Worm (Caenorhabditis elegans) whole organism, mixed stage, embryonic: ENCODE results near the gene F11C1.4.
A peak's percentile ranks its signal among the peaks of the same experiment; 100 is the strongest.

ENCODE experiments used
- bed-3 ChIP-seq: fragments of 200-800 bp; sonication (Bioruptor generic); optimal IDR thresholded peaks from 3 replicates; lab custom pipeline; 2018; ENCODE audit warnings: mild to moderate bottlenecking, missing genetic modification characterization, moderate library complexity, missing compliant biosample characterization
- blmp-1 ChIP-seq: fragments of 150-350 bp; optimal IDR thresholded peaks from 2 replicates; lab custom pipeline; 2014; ENCODE audit warnings: missing biosample characterization, missing genetic modification characterization
- ceh-43 ChIP-seq: fragments of 200-800 bp; sonication (Bioruptor generic); optimal IDR thresholded peaks from 2 replicates; lab custom pipeline; 2018; ENCODE audit warnings: mild to moderate bottlenecking, missing genetic modification characterization, moderate library complexity, missing compliant biosample characterization
- cnd-1 ChIP-seq: fragments of 200-800 bp; sonication (Bioruptor generic); optimal IDR thresholded peaks from 2 replicates; lab custom pipeline; 2018; ENCODE audit warnings: mild to moderate bottlenecking, missing genetic modification characterization, missing compliant biosample characterization
- drap-1 ChIP-seq: fragments of 200-800 bp; sonication (Bioruptor generic); optimal IDR thresholded peaks from 3 replicates; lab custom pipeline; 2018; ENCODE audit warnings: mild to moderate bottlenecking, missing genetic modification characterization, missing compliant biosample characterization
- elt-1 ChIP-seq: sonication (generic microtip); optimal IDR thresholded peaks from 2 replicates; lab custom pipeline; 2017; ENCODE audit warnings: missing genetic modification characterization, mild to moderate bottlenecking, missing compliant biosample characterization, antibody characterized with exemption, moderate library complexity, borderline replicate concordance; ENCODE audit not compliant: insufficient read depth
- elt-3 ChIP-seq: fragments of 150-350 bp; optimal IDR thresholded peaks from 2 replicates; lab custom pipeline; 2014; ENCODE audit warnings: missing biosample characterization, missing genetic modification characterization
- flh-1 ChIP-seq: fragments of 200-800 bp; sonication (Bioruptor generic); optimal IDR thresholded peaks from 2 replicates; lab custom pipeline; 2018; ENCODE audit warnings: mild to moderate bottlenecking, missing genetic modification characterization, moderate library complexity, missing compliant biosample characterization
- ham-2 ChIP-seq: fragments of 200-800 bp; sonication (Bioruptor generic); optimal IDR thresholded peaks from 2 replicates; lab custom pipeline; 2018; ENCODE audit warnings: mild to moderate bottlenecking, missing genetic modification characterization, missing compliant biosample characterization
- hlh-1 ChIP-seq: fragments of 150-350 bp; optimal IDR thresholded peaks from 2 replicates; lab custom pipeline; 2014; ENCODE audit warnings: missing biosample characterization, missing genetic modification reagents, missing genetic modification characterization
- lin-32 ChIP-seq: fragments of 200-800 bp; sonication (Bioruptor generic); optimal IDR thresholded peaks from 2 replicates; lab custom pipeline; 2018; ENCODE audit warnings: mild to moderate bottlenecking, missing genetic modification characterization, missing compliant biosample characterization
- lsy-2 ChIP-seq: fragments of 150-350 bp; optimal IDR thresholded peaks from 2 replicates; lab custom pipeline; 2014; ENCODE audit warnings: missing biosample characterization, missing genetic modification characterization
- mab-5 ChIP-seq: fragments of 150-350 bp; optimal IDR thresholded peaks from 2 replicates; lab custom pipeline; 2014; ENCODE audit warnings: missing biosample characterization, missing genetic modification characterization
- mep-1 ChIP-seq: fragments of 150-350 bp; optimal IDR thresholded peaks from 2 replicates; lab custom pipeline; 2017; ENCODE audit warnings: missing biosample characterization, missing genetic modification reagents, missing genetic modification characterization, inconsistent platforms
- nhr-2 ChIP-seq: fragments of 150-350 bp; optimal IDR thresholded peaks from 2 replicates; lab custom pipeline; 2014; ENCODE audit warnings: missing biosample characterization, missing genetic modification characterization
- nhr-237 ChIP-seq: fragments of 150-350 bp; optimal IDR thresholded peaks from 2 replicates; lab custom pipeline; 2014; ENCODE audit warnings: missing biosample characterization, missing genetic modification characterization
- pha-4 ChIP-seq: fragments of 150-350 bp; optimal IDR thresholded peaks from 2 replicates; lab custom pipeline; 2018; ENCODE audit warnings: missing biosample characterization, missing genetic modification reagents, missing genetic modification characterization
- sem-2 ChIP-seq: fragments of 200-800 bp; sonication (Bioruptor generic); optimal IDR thresholded peaks from 2 replicates; lab custom pipeline; 2018; ENCODE audit warnings: mild to moderate bottlenecking, missing genetic modification characterization, missing compliant biosample characterization
- snpc-4 ChIP-seq: fragments of 150-350 bp; optimal IDR thresholded peaks from 2 replicates; lab custom pipeline; 2014; ENCODE audit warnings: missing biosample characterization, missing genetic modification characterization
- sptf-1 ChIP-seq: sonication (generic microtip); optimal IDR thresholded peaks from 2 replicates; lab custom pipeline; 2017; ENCODE audit warnings: mild to moderate bottlenecking, missing genetic modification characterization, moderate library complexity, missing compliant biosample characterization
- tbx-8 ChIP-seq: fragments of 200-800 bp; sonication (Bioruptor generic); optimal IDR thresholded peaks from 2 replicates; lab custom pipeline; 2018; ENCODE audit warnings: mild to moderate bottlenecking, missing genetic modification characterization, moderate library complexity, missing compliant biosample characterization
- unc-120 ChIP-seq: sonication (generic microtip); optimal IDR thresholded peaks from 2 replicates; lab custom pipeline; 2017; ENCODE audit warnings: missing genetic modification characterization, missing compliant biosample characterization; ENCODE audit not compliant: poor library complexity, severe bottlenecking
- unc-39 ChIP-seq: fragments of 150-350 bp; optimal IDR thresholded peaks from 2 replicates; lab custom pipeline; 2014; ENCODE audit warnings: missing biosample characterization, missing genetic modification characterization
- unc-62 ChIP-seq: fragments of 150-350 bp; optimal IDR thresholded peaks from 2 replicates; lab custom pipeline; 2014; ENCODE audit warnings: missing biosample characterization, missing genetic modification reagents, missing genetic modification characterization
- zip-8 ChIP-seq: fragments of 150-350 bp; optimal IDR thresholded peaks from 2 replicates; lab custom pipeline; 2014; ENCODE audit warnings: missing biosample characterization, missing genetic modification characterization

F11C1.4 gene

DNA sequence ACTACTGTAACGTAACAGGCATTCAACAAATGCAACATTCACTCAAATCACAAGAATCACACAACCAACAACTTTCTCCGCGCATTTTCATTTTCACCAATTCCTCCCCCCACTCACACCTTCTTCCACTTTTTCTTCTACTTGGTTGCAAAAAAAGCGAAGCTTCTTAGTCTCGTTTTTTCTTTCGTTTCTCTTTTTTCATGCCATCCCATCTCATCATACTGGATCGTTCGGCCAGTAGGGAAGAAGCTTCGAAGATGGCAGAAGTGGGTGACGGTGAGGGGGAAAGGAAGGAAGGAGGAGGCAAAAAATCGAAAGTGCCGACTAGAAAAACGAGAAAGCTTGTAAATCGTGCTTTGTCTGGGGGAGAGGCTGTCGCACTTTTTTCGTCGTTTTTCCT lies 26.2 kb downstream of the F11C1.4 start:
- TF ChIP-seq nhr-237 = no peak
- peak; percentile 88 for TF ChIP-seq blmp-1 (tag; lab: Kevin White, UChicago)
- TF ChIP-seq, all 35 proteins: peak for 1

DNA sequence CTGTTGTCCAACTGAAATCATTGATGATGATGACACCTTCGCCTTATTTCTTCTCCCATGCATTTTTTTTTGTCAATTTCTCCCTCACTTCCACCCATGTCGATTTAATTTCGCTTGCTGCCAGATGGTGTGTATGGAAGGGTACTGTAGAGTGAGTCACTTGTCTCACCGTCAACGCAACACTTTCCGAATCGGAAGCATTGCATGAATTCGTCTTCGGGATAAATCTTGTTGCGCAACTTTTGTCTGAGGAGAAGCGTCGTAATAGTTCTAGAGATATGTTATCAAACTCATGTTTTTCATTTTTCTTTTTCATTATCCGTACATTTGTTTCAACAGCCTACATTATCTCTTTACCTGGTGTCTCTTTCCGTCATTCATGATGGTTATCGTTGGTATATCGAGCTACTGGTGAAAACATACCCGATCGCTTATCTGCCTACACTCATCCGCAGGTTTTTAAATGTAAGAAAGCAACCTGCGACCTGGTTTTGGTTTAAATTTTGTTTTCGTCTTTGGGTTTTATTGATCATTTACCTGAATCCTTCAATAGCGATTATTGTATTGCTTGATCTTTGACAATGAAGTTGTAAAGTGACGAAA lies 27.7 kb downstream of the F11C1.4 start:
- TF ChIP-seq ceh-43 (GFP tag; lab: Kevin White, UChicago) = no peak
- peak; percentile 86 for TF ChIP-seq zip-8 (tag; lab: Kevin White, UChicago)
- peak; percentile 28 for TF ChIP-seq ham-2 (GFP tag; lab: Kevin White, UChicago)
- TF ChIP-seq mab-5 = no peak
- no peak for TF ChIP-seq lsy-2
- TF ChIP-seq elt-1 (tag; lab: Kevin White, UChicago) = peak; percentile 91

DNA sequence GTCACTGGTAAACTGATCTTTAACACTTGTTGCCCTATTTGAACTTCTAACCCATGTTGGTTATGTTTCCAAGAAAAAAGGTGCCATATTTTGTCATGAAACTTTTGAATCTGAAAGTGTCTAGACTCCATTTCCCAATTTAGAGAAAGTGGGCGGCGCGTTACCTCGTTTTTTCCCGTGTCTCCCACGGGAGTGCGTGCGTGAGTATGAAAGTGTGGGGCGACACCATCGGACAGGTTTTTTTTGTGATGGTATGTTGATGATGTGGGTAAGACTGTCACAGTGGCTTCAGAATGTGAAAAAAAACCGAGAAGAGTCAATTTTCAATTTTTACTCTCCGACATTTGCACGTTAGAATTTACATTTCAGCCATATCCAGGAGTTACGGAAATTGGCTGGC lies 28.9 kb downstream of the F11C1.4 start:
- TF ChIP-seq unc-120 (no peak), sem-2 (GFP tag; lab: Kevin White, UChicago) (no peak), unc-62 (GFP tag; lab: Kevin White, UChicago) (no peak), unc-39 (no peak), mab-5 (no peak), elt-3 (tag; lab: Kevin White, UChicago) (no peak), flh-1 (no peak), drap-1 (GFP tag; lab: Kevin White, UChicago) (no peak), sptf-1 (tag; lab: Kevin White, UChicago) (no peak), nhr-2 (tag; lab: Kevin White, UChicago) (no peak), cnd-1 (tag; lab: Kevin White, UChicago) (no peak), snpc-4 (no peak), bed-3 (GFP tag; lab: Kevin White, UChicago) (no peak), ceh-43 (GFP tag; lab: Kevin White, UChicago) (no peak), elt-1 (tag; lab: Kevin White, UChicago) (no peak), lin-32 (no peak), blmp-1 (tag; lab: Kevin White, UChicago) (no peak)

DNA sequence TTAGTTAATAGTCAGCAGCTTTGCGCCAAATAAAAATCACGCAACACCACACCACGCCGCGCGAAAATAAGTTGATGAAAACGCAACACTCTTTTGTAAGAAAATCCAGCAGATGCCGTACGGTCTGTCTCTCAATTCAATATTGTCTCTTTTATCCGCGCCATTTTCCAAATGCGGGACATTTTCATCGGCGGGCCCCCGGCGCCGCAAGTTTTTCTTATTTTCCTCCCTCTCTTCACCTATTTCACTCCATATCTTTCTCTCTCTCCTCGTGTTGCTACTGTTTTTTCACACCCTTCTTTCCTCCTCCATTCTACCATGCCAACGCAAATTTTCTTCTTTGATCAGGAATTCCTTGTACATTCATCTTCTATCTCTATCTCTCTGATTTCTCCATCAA lies 29.5 kb downstream of the F11C1.4 start:
- TF ChIP-seq unc-62 (GFP tag; lab: Kevin White, UChicago) (no peak), tbx-8 (no peak), pha-4 (tag; lab: Kevin White, UChicago) (no peak), elt-1 (tag; lab: Kevin White, UChicago) (no peak), nhr-237 (no peak), sptf-1 (tag; lab: Kevin White, UChicago) (no peak), snpc-4 (no peak)

DNA sequence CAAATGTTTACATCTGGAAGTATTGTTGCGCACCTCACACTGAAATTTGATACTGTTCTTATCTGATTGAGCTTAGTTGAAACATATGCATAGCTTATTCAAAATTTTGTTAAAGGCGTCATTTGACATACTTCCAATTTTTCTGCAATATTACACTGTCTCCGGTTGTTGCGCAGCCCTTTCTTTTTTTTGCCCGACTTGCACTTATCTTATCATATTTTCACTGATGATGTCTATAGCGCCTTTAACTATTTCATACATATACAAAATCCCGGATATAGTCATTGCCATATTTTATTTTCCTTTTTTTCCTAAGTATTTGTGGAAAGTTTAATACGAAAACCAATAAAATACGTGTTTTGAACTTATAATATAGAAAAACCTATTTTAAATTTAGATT lies 29.9 kb downstream of the F11C1.4 start:
- TF ChIP-seq ham-2 (GFP tag; lab: Kevin White, UChicago) (no peak), unc-120 (no peak), unc-39 (no peak), pha-4 (tag; lab: Kevin White, UChicago) (no peak), mab-5 (no peak), hlh-1 (tag; lab: Kevin White, UChicago) (no peak), sptf-1 (tag; lab: Kevin White, UChicago) (no peak), nhr-237 (no peak)

DNA sequence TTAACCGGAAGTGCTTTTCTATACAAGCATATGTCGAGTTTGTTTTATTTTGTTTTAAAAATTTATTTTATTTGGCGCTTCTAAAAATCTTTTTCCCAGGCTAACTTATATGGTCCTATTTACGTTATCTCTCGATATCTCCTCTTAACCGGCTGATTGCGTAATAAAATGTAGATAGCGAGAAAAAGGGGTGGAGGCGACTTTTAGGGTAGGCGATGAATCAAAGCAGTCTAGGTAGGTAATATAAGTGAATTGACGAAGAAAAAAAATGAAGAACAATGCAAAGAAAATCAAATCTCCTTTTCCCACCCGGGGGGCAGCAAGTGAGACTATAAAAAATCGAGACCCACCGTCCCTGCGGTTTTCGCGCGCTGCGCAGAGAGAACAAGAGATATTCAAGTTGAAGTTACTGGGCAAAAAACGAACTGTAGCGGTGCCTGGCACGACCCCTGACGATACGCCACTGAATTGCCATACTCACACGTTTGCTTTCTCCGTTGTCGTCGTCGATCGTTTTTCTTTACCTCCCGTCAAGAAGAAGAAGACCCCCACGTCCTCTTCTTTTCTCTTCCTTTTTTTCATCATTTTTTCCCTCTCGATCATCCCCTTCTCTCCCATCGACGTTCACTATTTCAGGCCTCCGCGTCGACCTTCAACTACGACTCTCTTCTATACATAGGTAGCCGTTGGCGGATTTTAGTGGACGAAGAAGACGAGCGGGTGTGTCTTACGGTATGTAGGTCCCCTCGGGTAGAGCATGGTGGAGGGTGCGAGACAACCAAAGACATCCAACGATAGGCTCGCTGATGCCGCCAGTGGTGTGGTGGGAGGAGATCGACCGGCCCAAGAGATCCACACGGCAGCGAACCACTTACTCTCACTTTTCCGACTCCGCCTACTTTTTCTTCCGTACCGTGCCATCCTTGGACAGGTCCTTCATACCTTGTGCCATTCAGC lies 31.3 kb downstream of the F11C1.4 start, which contains the start of gene nhr-25:
TSS of gene nhr-25 (plus strand) at position 637 of the 957 bp plus-strand sequence.
- TF ChIP-seq lsy-2 (peak; percentile 62), zip-8 (tag; lab: Kevin White, UChicago) (peak; percentile 52), mep-1 (tag; lab: Kevin White, UChicago) (no peak), tbx-8 (no peak), elt-1 (tag; lab: Kevin White, UChicago) (peak; percentile 34), ceh-43 (GFP tag; lab: Kevin White, UChicago) (no peak)
